Worm (Caenorhabditis elegans): ENCODE measurements around the gene nspe-7.

DNA sequence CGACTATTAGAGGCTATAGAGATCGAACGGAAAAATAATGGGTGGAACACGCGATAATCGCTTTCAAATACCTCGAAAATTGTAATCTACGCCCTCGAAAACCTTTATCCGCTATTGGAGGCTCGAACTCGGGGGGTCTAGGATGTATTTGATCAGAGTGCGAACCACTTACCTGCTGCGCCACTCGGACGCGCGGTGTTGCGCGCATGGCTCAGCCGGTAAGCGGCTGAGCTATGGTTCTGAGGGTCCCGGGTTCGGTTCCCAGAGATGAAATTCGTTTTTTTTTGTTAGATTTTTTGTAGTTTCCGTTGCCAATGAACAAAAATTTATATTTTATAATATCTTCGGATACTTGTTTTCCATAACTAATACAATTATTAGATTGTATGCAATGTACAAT, 41.2 kb downstream of the nspe-7 start:
- TF ChIP-seq nhr-129 (tag; optimal IDR thresholded peaks at IDR 0.05) (no peak), nhr-237 (tag; optimal IDR thresholded peaks at IDR 0.05) (no peak), nhr-25 (tag; optimal IDR thresholded peaks at IDR 0.05) (no peak), skn-1 (tag; optimal IDR thresholded peaks at IDR 0.05) (no peak), nhr-12 (tag; optimal IDR thresholded peaks at IDR 0.05) (no peak), ceh-82 (tag; optimal IDR thresholded peaks at IDR 0.05) (no peak), nhr-77 (tag; optimal IDR thresholded peaks at IDR 0.05) (no peak), zag-1 (tag; optimal IDR thresholded peaks at IDR 0.05) (no peak), dmd-4 (tag; optimal IDR thresholded peaks at IDR 0.05) (no peak), ZK546.5 (tag; optimal IDR thresholded peaks at IDR 0.05) (no peak)
